Worm (Caenorhabditis elegans): ENCODE data around the gene lin-52.

- TF ChIP-seq snpc-4 (tag; optimal IDR thresholded peaks at IDR 0.05) (no peak), fkh-10 (GFP tag; optimal IDR thresholded peaks at IDR 0.05) (no peak), egl-27 (tag; optimal IDR thresholded peaks at IDR 0.05) (no peak), aly-2 (tag; optimal IDR thresholded peaks at IDR 0.05) (no peak), nhr-76 (tag; optimal IDR thresholded peaks at IDR 0.05) (no peak), lin-15B (tag; optimal IDR thresholded peaks at IDR 0.05) (no peak), mdl-1 (tag; optimal IDR thresholded peaks at IDR 0.05) (no peak), nhr-237 (tag; optimal IDR thresholded peaks at IDR 0.05) (no peak)
These were observed 22.5 kb downstream of the lin-52 start for ce11 chrIII:9802045-9802444.

All from whole organism, L3 larva.